Fruit fly (Drosophila melanogaster): ENCODE measurements around the gene CG32986.

Gene CG32986

DNA sequence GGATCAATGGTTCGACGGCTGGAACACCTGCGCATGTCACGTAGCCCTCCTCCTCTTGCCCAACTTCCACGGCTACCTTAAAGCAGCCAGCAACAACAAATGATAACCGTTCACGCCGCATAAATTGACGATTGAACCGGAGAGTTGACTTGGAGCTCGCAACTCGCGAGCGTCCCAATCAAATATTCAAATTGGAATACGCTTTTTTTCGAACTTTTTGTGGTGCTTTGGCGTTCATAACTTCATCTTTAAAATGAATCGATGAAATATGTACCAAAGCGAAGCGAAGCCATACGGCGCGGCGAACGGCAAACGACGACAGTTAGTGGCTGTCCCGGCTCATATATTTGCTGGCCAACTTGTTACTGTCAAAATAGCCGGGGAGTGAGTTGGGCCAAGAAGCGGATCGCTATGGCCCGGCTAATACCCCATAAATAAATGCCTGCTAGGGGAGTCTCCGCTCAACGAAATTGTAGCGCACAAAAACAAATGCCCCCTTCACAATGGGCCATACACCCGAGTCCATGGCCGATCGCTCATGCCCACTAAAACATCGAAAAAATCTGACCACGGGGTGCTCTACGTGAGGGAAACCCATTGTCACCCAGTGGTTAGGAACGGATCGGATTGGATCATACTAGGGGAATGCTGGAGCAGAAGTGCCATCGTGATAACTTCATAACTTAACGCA lies 16.8 kb downstream of the CG32986 start (continued):
- TF ChIP-seq Hey (tag; optimal IDR thresholded peaks at IDR 0.05) (no peak), CG13894 (tag; optimal IDR thresholded peaks at IDR 0.05) (peak; percentile 8), CG3163 (GFP tag; optimal IDR thresholded peaks at IDR 0.05) (no peak), sd (tag; optimal IDR thresholded peaks at IDR 0.05) (peak; percentile 45), esg (GFP tag; conservative IDR thresholded peaks at IDR 0.05) (0 out of 2 replicates have a peak, but pooled peaks have one; percentile 11), cato (GFP tag; optimal IDR thresholded peaks at IDR 0.05; ENCODE audit: borderline replicate concordance) (no peak), Meics (GFP tag; optimal IDR thresholded peaks at IDR 0.05) (no peak), vfl (GFP tag; optimal IDR thresholded peaks at IDR 0.05) (no peak), CG14667 (GFP tag; IDR thresholded peaks at IDR 0.05) (no peak), CG7372 (GFP tag; IDR thresholded peaks at IDR 0.05) (no peak), CG14965 (GFP tag; optimal IDR thresholded peaks at IDR 0.05; ENCODE audit: borderline replicate concordance) (no peak), CG17802 (tag; optimal IDR thresholded peaks at IDR 0.05) (no peak), CG13624 (GFP tag; optimal IDR thresholded peaks at IDR 0.05) (no peak), jigr1 (GFP tag; IDR thresholded peaks at IDR 0.05) (no peak), D19B (GFP tag; optimal IDR thresholded peaks at IDR 0.05) (peak; percentile 36), Atf6 (GFP tag; IDR thresholded peaks at IDR 0.05) (0 out of 2 replicates have a peak, but pooled peaks have one; percentile 34), CG8290 (GFP tag; optimal IDR thresholded peaks at IDR 0.05) (no peak), CG8290 (tag; optimal IDR thresholded peaks at IDR 0.05) (peak in 1 of 2 experiments; percentile 19), kni (GFP tag; optimal IDR thresholded peaks at IDR 0.05) (peak; percentile 53), CG10565 (GFP tag; optimal IDR thresholded peaks at IDR 0.05) (no peak), rib (GFP tag; IDR thresholded peaks at IDR 0.05) (0 out of 2 replicates have a peak, but pooled peaks have one; percentile 15), gro (GFP tag; optimal IDR thresholded peaks at IDR 0.05) (peak; percentile 0), lov (optimal IDR thresholded peaks at IDR 0.05) (no peak), lov (GFP tag; IDR thresholded peaks at IDR 0.05) (no peak), peb (GFP tag; IDR thresholded peaks at IDR 0.05) (no peak), vvl (GFP tag; IDR thresholded peaks at IDR 0.05) (peak; percentile 69; the same call in 1 of the 2 replicates), CG31224 (GFP tag; IDR thresholded peaks at IDR 0.05) (0 out of 2 replicates have a peak, but pooled peaks have one; percentile 13), CG11456 (GFP tag; IDR thresholded peaks at IDR 0.05) (0 out of 3 replicates have a peak, but pooled peaks have one; percentile 35), trem (tag; optimal IDR thresholded peaks at IDR 0.05) (no peak), Awh (GFP tag; IDR thresholded peaks at IDR 0.05) (peak; percentile 98), CG11696 (GFP tag; IDR thresholded peaks at IDR 0.05) (no peak), Med (GFP tag) (peak; percentile 78), pb (GFP tag; optimal IDR thresholded peaks at IDR 0.05) (no peak), pita (GFP tag; optimal IDR thresholded peaks at IDR 0.05) (no peak), chinmo (GFP tag; IDR thresholded peaks at IDR 0.05; ENCODE audit: partially characterized antibody) (peak; percentile 79; the same call in 1 of the 4 replicates), maf-S (GFP tag; optimal IDR thresholded peaks at IDR 0.05) (no peak), CG3065 (GFP tag; optimal IDR thresholded peaks at IDR 0.05) (no peak), al (GFP tag; IDR thresholded peaks at IDR 0.05) (0 out of 2 replicates have a peak, but pooled peaks have one; percentile 41), sqz (GFP tag; optimal IDR thresholded peaks at IDR 0.05) (peak; percentile 48), CG9215 (GFP tag; IDR thresholded peaks at IDR 0.05) (0 out of 2 replicates have a peak, but pooled peaks have one; percentile 21), slbo (GFP tag; IDR thresholded peaks at IDR 0.05) (peak; percentile 42; the same call in 1 of the 2 replicates), Abd-B (GFP tag; optimal IDR thresholded peaks at IDR 0.05) (no peak)

Measured in whole organism, embryonic.